Fruit fly (Drosophila melanogaster) Kc167 (cell line): ENCODE results near the gene Mdh1.

Experiments used
- Myc ChIP-seq: fragments of >200 bp; optimal IDR thresholded peaks from 2 replicates; lab custom pipeline; 2017; ENCODE audit warnings: missing external identifiers
- Sin3A ChIP-seq: fragments of >200 bp; optimal IDR thresholded peaks from 2 replicates; lab custom pipeline; 2018; ENCODE audit warnings: missing external identifiers
- h ChIP-seq: fragments of >200 bp; optimal IDR thresholded peaks from 3 replicates; lab custom pipeline; 2018; ENCODE audit warnings: missing external identifiers
- psq ChIP-seq: fragments of >200 bp; optimal IDR thresholded peaks from 2 replicates; lab custom pipeline; 2017; ENCODE audit warnings: missing external identifiers
- ttk ChIP-seq: sonication (Bioruptor generic); optimal IDR thresholded peaks from 2 replicates; lab custom pipeline; 2017; ENCODE audit warnings: missing external identifiers

DNA sequence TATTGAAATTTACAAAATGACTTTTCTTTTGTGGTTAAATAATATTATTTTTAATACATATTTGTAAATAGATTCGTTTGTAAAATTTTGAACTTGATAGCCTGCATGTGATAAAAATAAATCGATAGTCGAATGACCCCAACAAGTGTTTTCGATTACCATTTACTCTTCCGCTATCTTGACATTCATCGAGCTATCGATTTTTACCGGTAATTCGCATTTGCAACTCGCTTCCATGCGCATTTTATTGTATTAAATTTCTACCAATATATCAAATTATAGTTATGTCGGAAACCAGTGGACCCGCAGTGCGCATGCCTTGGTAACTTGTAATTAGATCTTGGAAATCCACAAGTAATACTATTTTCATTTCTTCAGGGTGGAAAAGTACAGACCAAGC lies 22.8 kb upstream of the Mdh1 start, which contains the start of gene RfC3:
- no peak for TF ChIP-seq Myc (lab: Kevin White, UChicago)
- TF ChIP-seq ttk (lab: Kevin White, UChicago) = no peak
- no peak for TF ChIP-seq Sin3A
- no peak for TF ChIP-seq psq
- no peak for TF ChIP-seq h
